Fruit fly (Drosophila melanogaster): ENCODE results near the gene Idh3g.

The Idh3g gene

dm6 chr3R:25661531-25662193 lies 19.0 kb upstream of the Idh3g start, which contains the start of gene RASSF8:
Gene RASSF8 (plus strand): TSS chr3R:25661795.
- TF ChIP-seq OdsH (GFP tag; optimal IDR thresholded peaks at IDR 0.05), result peak; percentile 15
- no peak for TF ChIP-seq CG6854 (GFP tag; optimal IDR thresholded peaks at IDR 0.05)
- no peak for TF ChIP-seq Gug (GFP tag; IDR thresholded peaks at IDR 0.05)
- peak; percentile 31 for TF ChIP-seq Smox (GFP tag; optimal IDR thresholded peaks at IDR 0.05)
- peak; percentile 20 for TF ChIP-seq CG31627 (GFP tag; optimal IDR thresholded peaks at IDR 0.05)
- TF ChIP-seq fd85E (GFP tag; optimal IDR thresholded peaks at IDR 0.05), result no peak
- peak; percentile 79 for TF ChIP-seq Blimp-1 (GFP tag; optimal IDR thresholded peaks at IDR 0.05)
- TF ChIP-seq CG6808 (GFP tag; optimal IDR thresholded peaks at IDR 0.05), result no peak
- no peak for TF ChIP-seq CG3032 (tag; optimal IDR thresholded peaks at IDR 0.05)
- TF ChIP-seq Hr38 (GFP tag; optimal IDR thresholded peaks at IDR 0.05), result no peak
- TF ChIP-seq Eip78C (GFP tag), result peak; percentile 71
- TF ChIP-seq Ets21C (GFP tag; optimal IDR thresholded peaks at IDR 0.05), result peak; percentile 23
- TF ChIP-seq achi (GFP tag; optimal IDR thresholded peaks at IDR 0.05), result peak; percentile 19
- no peak for TF ChIP-seq Eip75B (GFP tag; optimal IDR thresholded peaks at IDR 0.05)
- TF ChIP-seq esn (GFP tag; optimal IDR thresholded peaks at IDR 0.05), result peak; percentile 39
- no peak for TF ChIP-seq net (GFP tag; optimal IDR thresholded peaks at IDR 0.05)
- TF ChIP-seq Sox15 (GFP tag; optimal IDR thresholded peaks at IDR 0.05), result no peak
- no peak for TF ChIP-seq cyc (GFP tag; optimal IDR thresholded peaks at IDR 0.05)
- no peak for TF ChIP-seq topi (GFP tag; optimal IDR thresholded peaks at IDR 0.05)
- TF ChIP-seq CG6792 (GFP tag; optimal IDR thresholded peaks at IDR 0.05), result no peak
- TF ChIP-seq Ets96B (tag; optimal IDR thresholded peaks at IDR 0.05), result no peak
- TF ChIP-seq lz (GFP tag; optimal IDR thresholded peaks at IDR 0.05), result peak; percentile 24
- TF ChIP-seq CG11902 (GFP tag; optimal IDR thresholded peaks at IDR 0.05), result no peak
- TF ChIP-seq Hr39 (GFP tag; optimal IDR thresholded peaks at IDR 0.05), result peak; percentile 3
- TF ChIP-seq dsx (GFP tag; optimal IDR thresholded peaks at IDR 0.05; ENCODE audit: poor library complexity, severe bottlenecking), result peak; percentile 95
- TF ChIP-seq Hr4 (GFP tag; optimal IDR thresholded peaks at IDR 0.05), result peak; percentile 25
- no peak for TF ChIP-seq CG11294 (GFP tag; IDR thresholded peaks at IDR 0.05)
- TF ChIP-seq vri (GFP tag; optimal IDR thresholded peaks at IDR 0.05), result no peak
- TF ChIP-seq ss (GFP tag; optimal IDR thresholded peaks at IDR 0.05), result no peak
- TF ChIP-seq CG7368 (GFP tag; optimal IDR thresholded peaks at IDR 0.05), result no peak
- TF ChIP-seq CG8632 (GFP tag; optimal IDR thresholded peaks at IDR 0.05), result no peak
- no peak for TF ChIP-seq Sox102F (GFP tag; optimal IDR thresholded peaks at IDR 0.05)
- TF ChIP-seq CG10631 (GFP tag; optimal IDR thresholded peaks at IDR 0.05), result no peak
- TF ChIP-seq CG15336 (GFP tag; IDR thresholded peaks at IDR 0.05), result no peak
- TF ChIP-seq CG4318 (GFP tag; optimal IDR thresholded peaks at IDR 0.05), result no peak
- no peak for TF ChIP-seq Sox14 (GFP tag; optimal IDR thresholded peaks at IDR 0.05)
- TF ChIP-seq CG3919 (GFP tag; optimal IDR thresholded peaks at IDR 0.05), result no peak
- TF ChIP-seq svp (GFP tag), result no peak
- no peak for TF ChIP-seq CG10669 (GFP tag; optimal IDR thresholded peaks at IDR 0.05)
- no peak for TF ChIP-seq CG34406 (GFP tag; optimal IDR thresholded peaks at IDR 0.05)
- TF ChIP-seq CG6276 (GFP tag; optimal IDR thresholded peaks at IDR 0.05), result peak; percentile 53
- TF ChIP-seq CG8319 (GFP tag; optimal IDR thresholded peaks at IDR 0.05), result no peak
- no peak for TF ChIP-seq dac (GFP tag; optimal IDR thresholded peaks at IDR 0.05)
- TF ChIP-seq CG9139 (GFP tag; optimal IDR thresholded peaks at IDR 0.05), result no peak
- TF ChIP-seq acj6 (GFP tag; optimal IDR thresholded peaks at IDR 0.05), result peak; percentile 23
- no peak; the same call in 1 of the 3 replicates for TF ChIP-seq CG6163 (GFP tag; IDR thresholded peaks at IDR 0.05)
- no peak for TF ChIP-seq Met (GFP tag; optimal IDR thresholded peaks at IDR 0.05)
- peak; percentile 73 for TF ChIP-seq fkh (GFP tag; optimal IDR thresholded peaks at IDR 0.05)
- no peak for TF ChIP-seq spab (GFP tag; optimal IDR thresholded peaks at IDR 0.05)
- TF ChIP-seq Eip93F (GFP tag; optimal IDR thresholded peaks at IDR 0.05), result no peak
- no peak for TF ChIP-seq CG1621 (tag; optimal IDR thresholded peaks at IDR 0.05)
- no peak for TF ChIP-seq CG32006 (GFP tag; optimal IDR thresholded peaks at IDR 0.05)

Measured in whole organism, prepupa.